Fruit fly (Drosophila melanogaster) whole organism, prepupa: ENCODE results near the gene morgue.

ENCODE experiments used
- CG10631 ChIP-seq: fragments of 200-800 bp; sonication (Bioruptor generic); optimal IDR thresholded peaks from 2 replicates; lab custom pipeline; 2016; ENCODE audit warnings: missing biosample characterization, missing genetic modification characterization
- CG16779 ChIP-seq: fragments of 200-800 bp; sonication (Bioruptor generic); optimal IDR thresholded peaks from 3 replicates; lab custom pipeline; 2017; ENCODE audit warnings: missing biosample characterization, mild to moderate bottlenecking, missing genetic modification characterization
- fd59A ChIP-seq: fragments of 200-800 bp; sonication (Bioruptor generic); optimal IDR thresholded peaks from 2 replicates; lab custom pipeline; 2017; ENCODE audit warnings: missing biosample characterization, mild to moderate bottlenecking, missing genetic modification characterization, missing genetic modification reagents

DNA sequence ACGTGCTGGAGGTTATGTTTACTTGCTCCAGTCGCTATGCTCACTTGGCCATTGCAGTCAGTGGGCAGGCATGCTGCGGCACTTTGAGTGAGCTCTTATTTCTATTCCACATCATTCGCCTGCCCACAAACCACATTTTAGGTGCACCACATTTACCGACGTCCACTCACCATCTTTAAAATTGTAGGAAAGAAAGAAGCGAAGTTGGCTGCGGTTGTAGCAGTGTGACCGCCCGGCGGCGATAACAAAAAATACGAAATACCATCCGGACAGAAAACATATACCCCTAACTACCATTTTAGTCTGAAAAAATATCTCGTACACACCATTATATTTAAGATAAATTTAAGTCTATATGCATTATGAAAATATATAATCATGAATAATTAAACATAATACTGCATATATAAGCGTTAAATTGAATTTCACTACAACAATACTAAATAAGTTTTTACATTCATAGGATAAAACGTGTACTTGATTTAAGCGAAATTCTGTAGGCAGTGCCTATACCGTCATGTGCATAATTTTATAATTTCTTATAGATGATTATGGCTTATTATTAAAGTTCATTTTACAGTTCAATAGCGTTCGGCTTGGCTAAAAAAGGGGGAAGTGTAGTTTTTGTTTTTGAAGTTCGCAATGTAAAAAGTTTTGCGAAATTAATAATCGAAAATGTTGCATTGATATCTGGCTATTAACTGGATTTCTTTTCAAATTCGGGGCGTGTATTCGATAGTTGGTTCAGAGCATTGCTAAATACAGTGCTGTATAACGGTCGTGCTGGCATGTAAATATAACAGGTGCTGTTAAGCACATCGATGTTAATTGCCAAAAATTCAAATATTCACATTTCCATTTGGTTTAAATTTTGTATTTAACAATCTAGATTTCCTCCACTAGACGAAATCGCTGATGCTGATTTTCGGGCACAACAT lies 13.9 kb upstream of the morgue start, which contains the start of gene RpL27A:
- TF ChIP-seq CG10631 (GFP tag; lab: Kevin White, UChicago) (peak; percentile 64), fd59A (GFP tag; lab: Kevin White, UChicago) (peak; percentile 37), CG16779 (tag; lab: Kevin White, UChicago) (no peak)
